Fruit fly (Drosophila melanogaster) whole organism, embryonic: ENCODE results near the gene RhoGAPp190.

Experiments used
- CG10209 ChIP-seq: fragments of 200-800 bp; sonication (Bioruptor generic); optimal IDR thresholded peaks from 3 replicates; lab custom pipeline; 2017; ENCODE audit warnings: missing biosample characterization, mild to moderate bottlenecking, missing genetic modification characterization, missing genetic modification reagents
- CG1024 ChIP-seq: fragments of 200-800 bp; sonication (Bioruptor generic); IDR thresholded peaks from 2 replicates; pipeline ENCODE4 v1.3.6; 2022; ENCODE audit warnings: missing biosample characterization, missing genetic modification characterization
- CG10321 ChIP-seq: fragments of 200-800 bp; sonication (Bioruptor generic); IDR thresholded peaks from 2 replicates; pipeline ENCODE4 v1.3.6; 2022; ENCODE audit warnings: missing biosample characterization, missing genetic modification characterization
- CG11560 ChIP-seq: fragments of 200-800 bp; sonication (Bioruptor generic); IDR thresholded peaks from 3 replicates; pipeline ENCODE4 v1.3.6; 2022; ENCODE audit warnings: missing biosample characterization, missing genetic modification characterization
- CG12219 ChIP-seq: fragments of 200-800 bp; sonication (Bioruptor generic); optimal IDR thresholded peaks from 3 replicates; lab custom pipeline; 2018; ENCODE audit warnings: missing biosample characterization, mild to moderate bottlenecking, missing genetic modification characterization
- CG15073 ChIP-seq: fragments of 200-800 bp; sonication (Bioruptor generic); optimal IDR thresholded peaks from 2 replicates; lab custom pipeline; 2016; ENCODE audit warnings: missing biosample characterization, missing genetic modification characterization
- CG17328 ChIP-seq: fragments of 200-800 bp; sonication (Bioruptor generic); IDR thresholded peaks from 2 replicates; pipeline ENCODE4 v1.3.6; 2022; ENCODE audit warnings: missing biosample characterization, missing genetic modification characterization
- CG17568 ChIP-seq: fragments of 200-800 bp; sonication (Bioruptor generic); optimal IDR thresholded peaks from 2 replicates; lab custom pipeline; 2018; ENCODE audit warnings: missing biosample characterization, mild to moderate bottlenecking, missing genetic modification characterization, moderate library complexity
- CG1792 ChIP-seq: fragments of 200-800 bp; sonication (Bioruptor generic); optimal IDR thresholded peaks from 2 replicates; lab custom pipeline; 2016; ENCODE audit warnings: missing biosample characterization, missing genetic modification characterization
- CG2129 ChIP-seq: fragments of 200-800 bp; sonication (Bioruptor generic); IDR thresholded peaks from 2 replicates; pipeline ENCODE4 v1.3.6; 2022; ENCODE audit warnings: missing biosample characterization, missing genetic modification characterization; ENCODE audit not compliant: partially characterized antibody
- CG34422 ChIP-seq: fragments of 200-800 bp; sonication (Bioruptor generic); IDR thresholded peaks from 3 replicates; pipeline ENCODE4 v1.3.6; 2022; ENCODE audit warnings: missing biosample characterization, missing genetic modification characterization
- CG4328 ChIP-seq: fragments of 200-800 bp; sonication (Bioruptor generic); optimal IDR thresholded peaks from 3 replicates; lab custom pipeline; 2017; ENCODE audit warnings: missing biosample characterization, missing genetic modification reagents, missing genetic modification characterization
- CG4730 ChIP-seq: fragments of 200-800 bp; sonication (Bioruptor generic); IDR thresholded peaks from 2 replicates; pipeline ENCODE4 v1.3.6; 2022; ENCODE audit warnings: missing biosample characterization, missing genetic modification characterization
- CG6765 ChIP-seq: fragments of 200-800 bp; sonication (Bioruptor generic); optimal IDR thresholded peaks from 3 replicates; lab custom pipeline; 2017; ENCODE audit warnings: missing biosample characterization, mild to moderate bottlenecking, missing genetic modification characterization
- CG6813 ChIP-seq: fragments of 200-800 bp; sonication (Bioruptor generic); optimal IDR thresholded peaks from 2 replicates; lab custom pipeline; 2017; ENCODE audit warnings: missing biosample characterization, missing genetic modification characterization, mild to moderate bottlenecking, moderate library complexity, missing genetic modification reagents
- CG7357 ChIP-seq: fragments of 200-800 bp; sonication (Bioruptor generic); IDR thresholded peaks from 3 replicates; pipeline ENCODE4 v1.3.6; 2022; ENCODE audit warnings: missing biosample characterization, missing genetic modification characterization
- CG7372 ChIP-seq: fragments of 200-800 bp; sonication (Bioruptor generic); IDR thresholded peaks from 2 replicates; pipeline ENCODE4 v1.3.6; 2022; ENCODE audit warnings: missing biosample characterization, missing genetic modification characterization
- CG8290 ChIP-seq, 3 experiments: fragments of 200-800 bp; sonication (Bioruptor generic); optimal IDR thresholded peaks; 2 replicates each; lab custom pipeline; 2016 to 2019; ENCODE audit warnings: missing biosample characterization in 3 of 3, missing genetic modification characterization in 3 of 3, mild to moderate bottlenecking in 2 of 3, moderate library complexity in 1 of 3
- Dek ChIP-seq: fragments of 200-800 bp; sonication (Bioruptor generic); optimal IDR thresholded peaks from 3 replicates; lab custom pipeline; 2019; ENCODE audit warnings: missing biosample characterization, mild to moderate bottlenecking, missing genetic modification characterization, moderate library complexity
- Dref ChIP-seq: fragments of 200-800 bp; sonication (Bioruptor generic); IDR thresholded peaks from 2 replicates; pipeline ENCODE4 v1.3.6; 2022; ENCODE audit warnings: missing biosample characterization, missing genetic modification characterization
- Fer1 ChIP-seq: fragments of 200-800 bp; sonication (Bioruptor generic); optimal IDR thresholded peaks from 2 replicates; lab custom pipeline; 2017; ENCODE audit warnings: missing biosample characterization, mild to moderate bottlenecking, missing genetic modification characterization
- Fer2 ChIP-seq: fragments of 200-800 bp; sonication (Bioruptor generic); optimal IDR thresholded peaks from 2 replicates; lab custom pipeline; 2018; ENCODE audit warnings: missing biosample characterization, mild to moderate bottlenecking, missing genetic modification characterization, moderate library complexity
- Jarid2 ChIP-seq: fragments of 200-800 bp; sonication (Bioruptor generic); optimal IDR thresholded peaks from 3 replicates; lab custom pipeline; 2017; ENCODE audit warnings: mild to moderate bottlenecking, missing biosample characterization, missing genetic modification reagents, missing genetic modification characterization
- Kr ChIP-seq: fragments of 200-800 bp; sonication (Bioruptor generic); optimal IDR thresholded peaks from 2 replicates; lab custom pipeline; 2017; ENCODE audit warnings: missing biosample characterization, mild to moderate bottlenecking, missing genetic modification characterization
- Rfx ChIP-seq: fragments of 200-800 bp; sonication (Bioruptor generic); IDR thresholded peaks from 2 replicates; pipeline ENCODE4 v1.3.6; 2022; ENCODE audit warnings: missing biosample characterization, missing genetic modification characterization
- Sry-δ ChIP-seq: fragments of 200-800 bp; sonication (Bioruptor generic); optimal IDR thresholded peaks from 2 replicates; lab custom pipeline; 2016; ENCODE audit warnings: missing biosample characterization, missing genetic modification characterization
- Ssrp ChIP-seq: fragments of 200-800 bp; sonication (Bioruptor generic); optimal IDR thresholded peaks from 2 replicates; lab custom pipeline; 2018; ENCODE audit warnings: missing biosample characterization, mild to moderate bottlenecking, missing genetic modification characterization, moderate library complexity
- Taf1 ChIP-seq: fragments of 200-800 bp; sonication (Bioruptor generic); IDR thresholded peaks from 2 replicates; pipeline ENCODE4 v1.3.6; 2022; ENCODE audit warnings: missing biosample characterization, missing genetic modification characterization
- aop ChIP-seq: fragments of 200-800 bp; sonication (Bioruptor generic); IDR thresholded peaks from 2 replicates; pipeline ENCODE4 v1.3.6; 2022; ENCODE audit warnings: missing biosample characterization, missing genetic modification characterization
- bbx ChIP-seq: fragments of 200-800 bp; sonication (Bioruptor generic); IDR thresholded peaks from 2 replicates; pipeline ENCODE4 v1.3.6; 2022; ENCODE audit warnings: missing biosample characterization, missing genetic modification characterization; ENCODE audit not compliant: partially characterized antibody
- da ChIP-seq: fragments of 200-800 bp; sonication (Bioruptor generic); optimal IDR thresholded peaks from 2 replicates; lab custom pipeline; 2016; ENCODE audit warnings: missing biosample characterization, missing genetic modification characterization
- ems ChIP-seq: fragments of 200-800 bp; sonication (Bioruptor generic); optimal IDR thresholded peaks from 3 replicates; lab custom pipeline; 2016; ENCODE audit warnings: missing biosample characterization, missing genetic modification characterization
- en ChIP-seq: fragments of 200-800 bp; sonication (Bioruptor generic); optimal IDR thresholded peaks from 2 replicates; lab custom pipeline; 2016; ENCODE audit warnings: missing biosample characterization, missing genetic modification characterization
- esg ChIP-seq: fragments of 200-800 bp; sonication (Bioruptor generic); conservative IDR thresholded peaks from 2 replicates; pipeline ENCODE4 v1.3.6; 2022; ENCODE audit warnings: missing biosample characterization, missing genetic modification characterization
- fd102C ChIP-seq: fragments of 200-800 bp; sonication (Bioruptor generic); optimal IDR thresholded peaks from 2 replicates; lab custom pipeline; 2018; ENCODE audit warnings: missing biosample characterization, mild to moderate bottlenecking, missing genetic modification characterization, moderate library complexity
- fd3F ChIP-seq: fragments of 200-800 bp; sonication (Bioruptor generic); optimal IDR thresholded peaks from 2 replicates; lab custom pipeline; 2018; ENCODE audit warnings: missing biosample characterization, mild to moderate bottlenecking, missing genetic modification characterization, moderate library complexity
- fd64A ChIP-seq: fragments of 200-800 bp; sonication (Bioruptor generic); optimal IDR thresholded peaks from 3 replicates; lab custom pipeline; 2018; ENCODE audit warnings: missing biosample characterization, mild to moderate bottlenecking, missing genetic modification characterization
- ftz-f1 ChIP-seq: fragments of 200-800 bp; sonication (Bioruptor generic); optimal IDR thresholded peaks from 2 replicates; lab custom pipeline; 2016; ENCODE audit warnings: missing biosample characterization, missing genetic modification characterization
- gce ChIP-seq: fragments of 200-800 bp; sonication (Bioruptor generic); IDR thresholded peaks from 3 replicates; pipeline ENCODE4 v1.3.6; 2022; ENCODE audit warnings: missing biosample characterization, missing genetic modification characterization
- gro ChIP-seq: fragments of 200-800 bp; sonication (Bioruptor generic); optimal IDR thresholded peaks from 2 replicates; lab custom pipeline; 2016; ENCODE audit warnings: missing biosample characterization, missing genetic modification characterization
- gsb-n ChIP-seq: fragments of 200-800 bp; sonication (Bioruptor generic); optimal IDR thresholded peaks from 3 replicates; lab custom pipeline; 2018; ENCODE audit warnings: missing biosample characterization, mild to moderate bottlenecking, missing genetic modification characterization
- h ChIP-seq: fragments of >200 bp; optimal IDR thresholded peaks from 2 replicates; lab custom pipeline; 2017
- maf-S ChIP-seq: fragments of 200-800 bp; sonication (Bioruptor generic); optimal IDR thresholded peaks from 2 replicates; lab custom pipeline; 2016; ENCODE audit warnings: missing biosample characterization, missing genetic modification characterization
- psq ChIP-seq: fragments of 200-800 bp; sonication (Bioruptor generic); optimal IDR thresholded peaks from 2 replicates; lab custom pipeline; 2017; ENCODE audit warnings: missing biosample characterization, missing genetic modification characterization
- slou ChIP-seq: fragments of 200-800 bp; sonication (Bioruptor generic); optimal IDR thresholded peaks from 3 replicates; lab custom pipeline; 2016; ENCODE audit warnings: missing biosample characterization, missing genetic modification characterization
- sna ChIP-seq: fragments of 200-800 bp; sonication (Bioruptor generic); IDR thresholded peaks from 2 replicates; pipeline ENCODE4 v1.3.6; 2022; ENCODE audit warnings: missing biosample characterization, missing genetic modification characterization; ENCODE audit not compliant: partially characterized antibody
- ssp ChIP-seq: fragments of 200-800 bp; sonication (Bioruptor generic); IDR thresholded peaks from 2 replicates; pipeline ENCODE4 v1.3.6; 2022; ENCODE audit warnings: missing biosample characterization, missing genetic modification characterization
- tin ChIP-seq: fragments of 200-800 bp; sonication (Bioruptor generic); optimal IDR thresholded peaks from 3 replicates; lab custom pipeline; 2016; ENCODE audit warnings: missing biosample characterization, missing genetic modification characterization
- wdn ChIP-seq: fragments of 200-800 bp; sonication (Bioruptor generic); IDR thresholded peaks from 2 replicates; pipeline ENCODE4 v1.3.6; 2022; ENCODE audit warnings: missing biosample characterization, missing genetic modification characterization
- wek ChIP-seq: fragments of 200-800 bp; sonication (Bioruptor generic); optimal IDR thresholded peaks from 3 replicates; lab custom pipeline; 2018; ENCODE audit warnings: missing biosample characterization, mild to moderate bottlenecking, missing genetic modification characterization, moderate library complexity

The RhoGAPp190 gene

dm6 chrX:17631996-17632612 lies 20.3 kb downstream of the RhoGAPp190 start, which contains the start of the genes corolla and ND-24 (continued):
- TF ChIP-seq fd102C (GFP tag; lab: Kevin White, UChicago) (peak; percentile 4), CG7372 (GFP tag; lab: Robert Waterston, UW) (peak; percentile 75), Dek (tag; lab: Kevin White, UChicago) (peak; percentile 74), CG12219 (GFP tag; lab: Kevin White, UChicago) (peak; percentile 2), h (no peak), CG1792 (peak; percentile 58), en (peak; percentile 6), Dref (peak; percentile 75), da (GFP tag; lab: Kevin White, UChicago) (peak; percentile 48), fd3F (GFP tag; lab: Kevin White, UChicago) (peak; percentile 65), CG11560 (tag; lab: Robert Waterston, UW) (peak; percentile 96), gce (GFP tag; lab: Robert Waterston, UW) (peak; percentile 59; the same call in 1 of the 3 replicates), CG17568 (GFP tag; lab: Kevin White, UChicago) (no peak), Ssrp (tag; lab: Kevin White, UChicago) (peak; percentile 80), tin (peak; percentile 89), CG4730 (GFP tag; lab: Robert Waterston, UW) (peak; percentile 87), CG10209 (GFP tag; lab: Kevin White, UChicago) (peak; percentile 68), gro (GFP tag; lab: Kevin White, UChicago) (peak; percentile 86), CG7357 (peak; percentile 61; the same call in 1 of the 3 replicates), CG8290 (GFP tag; optimal IDR thresholded peaks at IDR 0.05; lab: Kevin White, UChicago) (peak; percentile 82), CG8290 (tag; optimal IDR thresholded peaks at IDR 0.05; lab: Kevin White, UChicago) (peak in 1 of 2 experiments; percentile 54), Fer2 (tag; lab: Kevin White, UChicago) (peak; percentile 52), CG34422 (GFP tag; lab: Robert Waterston, UW) (peak; percentile 90), aop (GFP tag; lab: Robert Waterston, UW) (0 out of 2 replicates have a peak, but pooled peaks have one; percentile 36), Fer1 (GFP tag; lab: Kevin White, UChicago) (peak; percentile 77), CG10321 (GFP tag; lab: Robert Waterston, UW) (peak; percentile 49; the same call in 1 of the 2 replicates), sna (GFP tag; lab: Robert Waterston, UW) (peak; percentile 88), ssp (GFP tag; lab: Robert Waterston, UW) (peak; percentile 84), bbx (GFP tag; lab: Robert Waterston, UW) (peak; percentile 81), maf-S (peak; percentile 83), Kr (GFP tag; lab: Kevin White, UChicago) (no peak), Rfx (GFP tag; lab: Robert Waterston, UW) (peak; percentile 92), psq (peak; percentile 55), gsb-n (tag; lab: Kevin White, UChicago) (peak; percentile 56), CG6813 (GFP tag; lab: Kevin White, UChicago) (no peak), esg (GFP tag; lab: Robert Waterston, UW) (peak; percentile 86), Taf1 (GFP tag; lab: Robert Waterston, UW) (peak; percentile 65), wdn (peak; percentile 57; the same call in 1 of the 2 replicates), slou (GFP tag; lab: Kevin White, UChicago) (peak; percentile 72), Sry-δ (GFP tag; lab: Kevin White, UChicago) (peak; percentile 90), CG1024 (peak; percentile 77), CG2129 (GFP tag; lab: Robert Waterston, UW) (peak; percentile 82), ems (GFP tag; lab: Kevin White, UChicago) (peak; percentile 83), ftz-f1 (GFP tag; lab: Kevin White, UChicago) (peak; percentile 8), CG6765 (GFP tag; lab: Kevin White, UChicago) (peak; percentile 60), wek (GFP tag; lab: Kevin White, UChicago) (no peak), fd64A (GFP tag; lab: Kevin White, UChicago) (no peak), CG4328 (peak; percentile 63), CG17328 (GFP tag; lab: Robert Waterston, UW) (peak; percentile 89), Jarid2 (no peak), CG15073 (GFP tag; lab: Kevin White, UChicago) (no peak)
